Worm (Caenorhabditis elegans): Measurements from ENCODE around the gene F14F8.9.
"Not testable (repeated sequence)": the region's sequence is repeated elsewhere in the genome, so short reads cannot be mapped to it uniquely, and the experiment has no call there.

DNA sequence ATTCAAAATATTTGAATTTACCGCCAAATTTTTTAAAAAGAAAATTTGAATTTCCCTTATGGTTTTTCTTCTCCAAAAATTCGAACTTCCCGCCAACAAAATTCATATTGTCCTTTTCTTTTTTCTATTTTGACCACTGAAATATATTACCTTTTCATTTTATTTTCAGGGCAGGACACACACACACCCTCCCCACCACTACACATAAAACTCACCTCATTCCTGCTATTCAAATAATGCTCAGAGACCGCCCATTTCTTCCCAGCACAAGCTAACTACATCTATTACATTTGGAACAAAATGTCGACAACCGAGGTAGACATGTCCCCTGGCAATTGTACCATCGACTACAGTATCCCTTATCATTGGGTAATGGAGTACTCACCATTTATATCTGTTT lies 14.1 kb downstream of the F14F8.9 start, which contains the start of gene W06G6.15:
- not testable (repeated sequence) for TF ChIP-seq skn-1 (tag; optimal IDR thresholded peaks at IDR 0.05); fos-1 (tag; optimal IDR thresholded peaks at IDR 0.05); snpc-4 (tag; optimal IDR thresholded peaks at IDR 0.05); alr-1 (tag; optimal IDR thresholded peaks at IDR 0.05); ceh-82 (tag; optimal IDR thresholded peaks at IDR 0.05); ama-1 (optimal IDR thresholded peaks at IDR 0.05); nhr-10 (tag; optimal IDR thresholded peaks at IDR 0.05)
